Worm (Caenorhabditis elegans) whole organism, midembryonic: ENCODE results near the gene C06B3.1.

ENCODE experiments used
- T22C8.4 ChIP-seq: fragments of 200-800 bp; sonication (Bioruptor generic); IDR thresholded peaks from 2 replicates; pipeline ENCODE4 v1.3.6; 2022; ENCODE audit warnings: missing genetic modification characterization, missing compliant biosample characterization
- cog-1 ChIP-seq: sonication (generic microtip); optimal IDR thresholded peaks from 2 replicates; lab custom pipeline; 2016; ENCODE audit warnings: missing genetic modification characterization, missing compliant biosample characterization
- flt-1 ChIP-seq: fragments of 200-800 bp; sonication (Bioruptor generic); IDR thresholded peaks from 2 replicates; pipeline ENCODE4 v1.3.6; 2022; ENCODE audit warnings: missing genetic modification characterization, missing compliant biosample characterization
- klf-2 ChIP-seq: fragments of 200-800 bp; sonication (Bioruptor generic); conservative IDR thresholded peaks from 2 replicates; pipeline ENCODE4 v1.3.6; 2022; ENCODE audit warnings: missing genetic modification reagents, missing genetic modification characterization, missing compliant biosample characterization
- med-1 ChIP-seq: sonication (generic microtip); optimal IDR thresholded peaks from 2 replicates; lab custom pipeline; 2017; ENCODE audit warnings: missing genetic modification characterization, mild to moderate bottlenecking, missing compliant biosample characterization, antibody characterized with exemption, missing genetic modification reagents; ENCODE audit not compliant: insufficient read depth
- ref-1 ChIP-seq: fragments of 200-800 bp; sonication (Bioruptor generic); conservative IDR thresholded peaks from 2 replicates; pipeline ENCODE4 v1.3.6; 2022; ENCODE audit warnings: missing genetic modification reagents, missing genetic modification characterization, missing compliant biosample characterization
- tab-1 ChIP-seq: fragments of 200-800 bp; sonication (Bioruptor generic); IDR thresholded peaks from 2 replicates; pipeline ENCODE4 v1.3.6; 2022; ENCODE audit warnings: missing genetic modification characterization, missing compliant biosample characterization
- ztf-23 ChIP-seq: fragments of 200-800 bp; sonication (Bioruptor generic); IDR thresholded peaks from 2 replicates; pipeline ENCODE4 v1.3.6; 2022; ENCODE audit warnings: missing genetic modification reagents, missing genetic modification characterization, missing compliant biosample characterization
- ztf-29 ChIP-seq: fragments of 200-800 bp; sonication (Bioruptor generic); IDR thresholded peaks from 2 replicates; pipeline ENCODE4 v1.3.6; 2022; ENCODE audit warnings: missing genetic modification reagents, missing genetic modification characterization, missing compliant biosample characterization

C06B3.1 gene

DNA sequence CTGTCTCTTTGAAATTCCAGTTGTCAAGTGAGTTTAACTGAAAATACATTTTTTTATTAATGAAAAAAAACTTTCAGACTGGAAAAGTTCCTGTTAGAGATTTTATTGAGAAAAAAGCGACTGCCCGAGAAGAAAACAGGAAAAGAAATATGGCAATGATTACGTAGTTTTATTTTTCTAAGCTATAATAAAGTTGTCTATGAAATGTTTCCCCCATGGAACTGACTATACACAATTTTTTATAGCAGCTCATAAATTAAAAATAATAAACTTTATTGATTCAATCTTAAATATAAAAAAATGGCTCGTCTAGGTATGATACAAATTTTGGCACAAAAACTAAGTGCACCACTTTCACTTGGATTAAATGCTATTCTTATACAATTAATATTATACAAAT, at the start of gene C06B3.1:
TSS of gene C06B3.1 (plus strand) at position 301 of the 400 bp plus-strand sequence.
- TF ChIP-seq klf-2 = no peak
- no peak for TF ChIP-seq cog-1 (tag; lab: Kevin White, UChicago)
- no peak for TF ChIP-seq T22C8.4 (GFP tag; lab: Robert Waterston, UW)
- no peak for TF ChIP-seq tab-1 (GFP tag; lab: Robert Waterston, UW)
- TF ChIP-seq med-1 = no peak
- TF ChIP-seq ztf-29 (GFP tag; lab: Robert Waterston, UW) = no peak
- TF ChIP-seq flt-1 = no peak
- TF ChIP-seq ref-1 (GFP tag; lab: Robert Waterston, UW) = no peak
- TF ChIP-seq ztf-23 (GFP tag; lab: Robert Waterston, UW) = no peak

DNA sequence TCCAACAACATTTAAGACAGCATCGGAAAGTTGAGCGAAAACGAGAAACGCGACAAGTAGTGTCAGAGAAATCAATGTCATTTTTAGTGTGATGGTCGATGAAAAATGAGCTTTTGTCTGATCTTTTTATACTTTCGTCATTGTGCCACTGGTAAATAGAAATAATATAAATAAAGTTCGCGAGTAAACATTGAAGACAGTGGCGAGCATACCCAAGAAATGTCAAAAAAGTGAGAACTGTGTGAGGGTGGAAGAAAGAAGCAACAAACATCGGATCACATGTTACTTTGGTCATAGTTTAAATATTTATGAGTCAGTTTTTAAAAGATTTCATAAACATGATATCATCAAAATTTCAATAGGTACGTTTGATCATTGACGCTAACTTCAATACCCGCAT, 48.3 kb upstream of the C06B3.1 start, which contains the start of gene ttr-21:
TSS of gene ttr-21 (minus strand) at position 100 of the 400 bp plus-strand sequence.
- no peak for TF ChIP-seq ztf-29 (GFP tag; lab: Robert Waterston, UW)
- no peak for TF ChIP-seq cog-1 (tag; lab: Kevin White, UChicago)

DNA sequence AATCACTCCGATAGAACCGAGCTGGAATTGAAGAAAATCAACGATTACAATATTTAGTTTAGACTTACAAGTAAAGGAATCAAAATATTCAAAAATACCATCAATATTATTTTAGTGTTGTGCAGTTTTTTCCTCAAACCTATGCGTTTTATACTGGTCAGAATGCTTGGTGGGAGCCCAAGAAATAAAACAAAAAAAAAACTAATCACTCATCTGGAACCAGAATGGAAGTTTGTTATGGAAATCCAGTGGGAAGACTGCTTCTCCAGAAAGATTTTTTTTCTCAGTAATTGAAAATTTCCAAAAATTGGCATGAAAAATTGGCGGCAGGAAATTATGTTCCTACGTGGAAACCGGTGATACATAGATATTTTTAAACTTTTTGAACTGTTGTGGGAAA, 46.2 kb upstream of the C06B3.1 start, which contains the start of gene srx-134:
TSS of gene srx-134 (minus strand) at position 101 of the 400 bp plus-strand sequence.
- TF ChIP-seq ref-1 (GFP tag; lab: Robert Waterston, UW) (no peak), T22C8.4 (GFP tag; lab: Robert Waterston, UW) (no peak), klf-2 (no peak), med-1 (no peak), cog-1 (tag; lab: Kevin White, UChicago) (no peak), ztf-29 (GFP tag; lab: Robert Waterston, UW) (no peak), flt-1 (no peak), ztf-23 (GFP tag; lab: Robert Waterston, UW) (no peak), tab-1 (GFP tag; lab: Robert Waterston, UW) (no peak)

DNA sequence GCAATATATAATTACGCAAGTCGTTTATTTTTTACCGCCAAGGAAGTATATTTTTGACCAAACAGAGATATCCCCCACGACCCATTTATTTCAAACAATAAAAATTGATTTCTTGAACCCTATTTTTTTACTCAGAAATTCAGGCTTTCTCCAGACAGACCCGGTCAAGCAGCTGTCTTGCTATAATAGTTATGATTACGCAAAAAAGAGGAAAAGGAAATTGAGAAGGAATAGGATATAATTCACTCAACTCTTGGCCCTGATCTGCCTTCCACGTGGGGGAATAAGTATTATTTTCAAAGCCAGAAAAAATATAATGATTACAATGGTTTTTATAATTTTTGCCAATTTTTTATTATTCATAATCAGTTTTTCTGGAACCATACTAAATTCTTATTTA, 45.5 kb upstream of the C06B3.1 start, which contains the start of gene srx-136:
TSS of gene srx-136 (plus strand) at position 301 of the 400 bp plus-strand sequence.
- no peak for TF ChIP-seq cog-1 (tag; lab: Kevin White, UChicago)
- no peak for TF ChIP-seq ztf-29 (GFP tag; lab: Robert Waterston, UW)
- no peak for TF ChIP-seq flt-1
- no peak for TF ChIP-seq ref-1 (GFP tag; lab: Robert Waterston, UW)
- no peak for TF ChIP-seq klf-2
- TF ChIP-seq med-1 = no peak
- no peak for TF ChIP-seq T22C8.4 (GFP tag; lab: Robert Waterston, UW)
- no peak for TF ChIP-seq ztf-23 (GFP tag; lab: Robert Waterston, UW)
- TF ChIP-seq tab-1 (GFP tag; lab: Robert Waterston, UW) = no peak

DNA sequence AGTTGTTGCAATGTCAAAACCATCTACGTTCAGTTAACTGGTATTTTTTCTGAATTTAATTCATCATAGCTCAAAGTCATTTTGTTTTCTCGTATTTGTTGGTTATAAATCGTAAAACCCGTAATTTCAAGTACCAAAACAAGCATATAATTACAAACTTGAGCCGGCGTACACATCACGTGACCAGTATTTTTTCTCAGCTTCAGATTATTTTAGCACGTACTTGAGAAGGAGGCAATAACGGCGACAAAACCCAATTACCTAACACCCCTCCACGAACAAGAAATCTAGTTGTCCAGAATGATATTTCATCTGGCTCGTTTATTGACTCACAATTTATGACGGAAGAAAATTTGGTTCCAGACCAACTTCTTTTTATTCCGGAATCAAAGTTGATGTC, 43.7 kb upstream of the C06B3.1 start, which contains the start of gene srx-135:
TSS of gene srx-135 (plus strand) at position 301 of the 400 bp plus-strand sequence.
- TF ChIP-seq cog-1 (tag; lab: Kevin White, UChicago) (no peak), ztf-29 (GFP tag; lab: Robert Waterston, UW) (no peak), T22C8.4 (GFP tag; lab: Robert Waterston, UW) (no peak), flt-1 (no peak), klf-2 (no peak), tab-1 (GFP tag; lab: Robert Waterston, UW) (no peak), med-1 (no peak), ztf-23 (GFP tag; lab: Robert Waterston, UW) (no peak), ref-1 (GFP tag; lab: Robert Waterston, UW) (no peak)

DNA sequence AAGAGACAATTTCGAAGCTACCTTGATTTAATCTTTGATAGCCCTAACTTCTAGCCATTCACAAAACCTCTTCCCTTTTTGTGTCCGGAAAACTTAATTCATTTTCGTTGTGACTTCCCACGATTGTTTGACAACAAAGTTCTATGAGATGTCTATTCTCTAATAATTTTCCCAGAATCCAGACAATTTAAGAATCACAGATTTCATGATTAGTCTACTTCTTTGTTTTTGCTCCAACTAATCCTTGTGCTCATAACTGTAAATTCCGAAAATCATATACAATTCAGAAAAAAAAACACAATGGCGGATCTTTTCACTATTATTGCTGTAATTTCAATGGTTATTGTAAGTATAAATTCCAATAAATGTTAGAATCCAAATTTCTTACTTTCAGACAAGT, 40.1 kb upstream of the C06B3.1 start, which contains the start of gene srx-137:
TSS of gene srx-137 (plus strand) at position 301 of the 400 bp plus-strand sequence.
- TF ChIP-seq klf-2 (no peak), ztf-23 (GFP tag; lab: Robert Waterston, UW) (no peak), ztf-29 (GFP tag; lab: Robert Waterston, UW) (no peak), tab-1 (GFP tag; lab: Robert Waterston, UW) (no peak)

DNA sequence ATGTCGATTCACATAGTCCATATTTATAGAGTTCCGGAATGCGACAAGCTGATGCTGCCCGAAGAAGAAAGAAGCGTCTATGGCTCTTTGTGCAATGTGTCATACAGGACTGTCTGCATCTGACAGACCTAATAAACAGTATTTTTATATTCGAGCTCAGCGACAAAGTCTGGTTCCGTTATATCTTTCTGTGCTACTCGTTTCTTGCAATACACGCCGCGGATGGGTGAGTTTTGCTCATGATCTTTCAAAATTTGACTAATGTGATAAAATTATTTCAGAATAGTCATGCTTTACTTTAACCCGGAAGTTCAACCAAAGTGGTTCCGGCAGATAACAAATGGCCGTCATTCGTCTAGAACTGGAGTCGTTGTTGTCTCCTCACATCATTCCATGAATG, 38.9 kb upstream of the C06B3.1 start:
- TF ChIP-seq ztf-29 (GFP tag; lab: Robert Waterston, UW) (no peak), klf-2 (no peak), med-1 (no peak), ztf-23 (GFP tag; lab: Robert Waterston, UW) (no peak), flt-1 (no peak), cog-1 (tag; lab: Kevin White, UChicago) (no peak), tab-1 (GFP tag; lab: Robert Waterston, UW) (no peak), ref-1 (GFP tag; lab: Robert Waterston, UW) (no peak), T22C8.4 (GFP tag; lab: Robert Waterston, UW) (no peak)

DNA sequence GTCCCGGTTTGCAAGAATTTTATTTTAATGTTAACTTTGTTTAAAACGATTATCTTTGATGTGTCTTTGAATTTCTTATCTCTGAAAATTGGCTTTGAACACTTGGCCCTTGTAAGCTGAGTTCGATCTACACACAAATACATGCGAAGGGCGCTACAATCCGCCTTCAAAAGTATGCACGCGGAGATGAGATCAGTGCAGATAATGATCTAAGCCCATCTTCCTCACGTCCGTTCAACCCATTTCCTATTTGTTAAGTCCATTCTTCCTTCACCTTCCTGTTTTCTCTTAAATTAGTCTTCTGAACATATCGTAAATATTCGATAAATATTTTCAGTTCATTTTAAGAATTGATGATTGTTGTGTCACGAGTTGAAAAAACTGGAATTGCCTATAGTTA, 36.2 kb upstream of the C06B3.1 start, which contains the start of gene nhr-175:
TSS of gene nhr-175 (plus strand) at position 339 of the 400 bp plus-strand sequence.
- TF ChIP-seq cog-1 (tag; lab: Kevin White, UChicago) (no peak), ref-1 (GFP tag; lab: Robert Waterston, UW) (no peak), tab-1 (GFP tag; lab: Robert Waterston, UW) (no peak), ztf-23 (GFP tag; lab: Robert Waterston, UW) (no peak), med-1 (no peak), T22C8.4 (GFP tag; lab: Robert Waterston, UW) (no peak), ztf-29 (GFP tag; lab: Robert Waterston, UW) (no peak), klf-2 (no peak), flt-1 (no peak)

DNA sequence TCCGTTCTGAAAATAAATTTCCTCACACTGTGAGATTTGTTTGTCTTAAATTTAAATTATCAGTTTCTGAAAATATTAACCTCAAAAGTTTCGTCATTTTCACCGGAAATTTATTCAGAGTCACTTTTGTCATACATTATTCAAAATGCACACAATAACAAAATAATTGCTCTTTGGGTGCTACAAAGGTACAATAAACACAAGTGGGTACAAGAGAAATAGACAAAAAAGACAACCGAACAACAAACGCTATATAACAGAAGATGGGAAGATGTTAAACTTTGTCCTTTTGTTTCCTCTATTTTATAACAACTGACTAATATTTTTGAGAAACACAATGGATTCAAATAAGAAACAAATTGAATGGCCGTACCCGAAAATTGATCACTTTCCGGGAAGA, 33.0 kb upstream of the C06B3.1 start:
- no peak for TF ChIP-seq tab-1 (GFP tag; lab: Robert Waterston, UW)
- no peak for TF ChIP-seq ztf-23 (GFP tag; lab: Robert Waterston, UW)
- no peak for TF ChIP-seq ref-1 (GFP tag; lab: Robert Waterston, UW)
- TF ChIP-seq T22C8.4 (GFP tag; lab: Robert Waterston, UW) = no peak
- TF ChIP-seq ztf-29 (GFP tag; lab: Robert Waterston, UW) = no peak
- TF ChIP-seq klf-2 = no peak
- TF ChIP-seq med-1 = no peak
- TF ChIP-seq flt-1 = no peak
- TF ChIP-seq cog-1 (tag; lab: Kevin White, UChicago) = no peak

DNA sequence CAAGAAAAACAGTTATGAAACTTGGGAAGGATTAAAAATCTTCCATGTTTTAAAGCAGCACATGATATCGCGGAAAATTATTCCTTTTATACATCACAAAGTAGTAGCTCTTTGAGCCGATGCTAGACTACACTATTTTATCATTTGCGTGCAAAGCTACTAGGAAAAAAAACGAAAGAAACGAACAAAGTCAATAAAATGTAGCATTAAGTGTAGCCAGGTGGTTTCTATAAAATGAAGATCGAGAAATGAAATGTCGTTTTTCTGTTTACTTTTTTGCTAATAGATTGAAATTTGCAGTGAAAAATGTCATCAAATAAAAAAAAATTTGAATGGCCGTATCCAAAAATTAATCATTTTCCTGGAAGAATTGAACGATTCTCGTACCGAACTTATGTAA, 29.7 kb upstream of the C06B3.1 start, which contains the start of gene cpt-5:
TSS of gene cpt-5 (plus strand) at position 301 of the 400 bp plus-strand sequence.
- TF ChIP-seq ref-1 (GFP tag; lab: Robert Waterston, UW) = no peak
- no peak for TF ChIP-seq med-1
- TF ChIP-seq flt-1 = no peak
- no peak for TF ChIP-seq tab-1 (GFP tag; lab: Robert Waterston, UW)
- no peak for TF ChIP-seq T22C8.4 (GFP tag; lab: Robert Waterston, UW)
- TF ChIP-seq cog-1 (tag; lab: Kevin White, UChicago) = no peak
- TF ChIP-seq ztf-29 (GFP tag; lab: Robert Waterston, UW) = no peak
- no peak for TF ChIP-seq klf-2
- no peak for TF ChIP-seq ztf-23 (GFP tag; lab: Robert Waterston, UW)
